Worm (Caenorhabditis elegans) whole organism, late embryonic: ENCODE measurements around the gene pgam-5.

ENCODE experiments used
- Y22D7AL.16 ChIP-seq: sonication (generic microtip); optimal IDR thresholded peaks from 2 replicates; lab custom pipeline; 2016; ENCODE audit warnings: missing genetic modification characterization, missing compliant biosample characterization
- ama-1 ChIP-seq: fragments of 150-350 bp; optimal IDR thresholded peaks from 2 replicates; lab custom pipeline; 2014
- ceh-14 ChIP-seq: sonication (generic microtip); optimal IDR thresholded peaks from 2 replicates; lab custom pipeline; 2016; ENCODE audit warnings: missing genotype, missing genetic modification characterization, missing compliant biosample characterization
- ceh-34 ChIP-seq: sonication (generic microtip); optimal IDR thresholded peaks from 2 replicates; lab custom pipeline; 2016; ENCODE audit warnings: mild to moderate bottlenecking, missing genetic modification characterization, missing compliant biosample characterization
- ceh-45 ChIP-seq: fragments of 200-800 bp; sonication (Bioruptor generic); IDR thresholded peaks from 2 replicates; pipeline ENCODE4 v1.3.6; 2022; ENCODE audit warnings: missing genetic modification reagents, missing genetic modification characterization, missing compliant biosample characterization
- ceh-48 ChIP-seq: sonication (generic microtip); optimal IDR thresholded peaks from 2 replicates; lab custom pipeline; 2016; ENCODE audit warnings: missing genetic modification characterization, inconsistent platforms, missing compliant biosample characterization
- ceh-6 ChIP-seq: fragments of 200-800 bp; sonication (Bioruptor generic); optimal IDR thresholded peaks from 2 replicates; lab custom pipeline; 2018; ENCODE audit warnings: mild to moderate bottlenecking, missing genetic modification characterization, missing compliant biosample characterization
- fax-1 ChIP-seq: sonication (generic microtip); optimal IDR thresholded peaks from 2 replicates; lab custom pipeline; 2016; ENCODE audit warnings: missing genotype, missing genetic modification characterization, missing compliant biosample characterization
- fkh-10 ChIP-seq: fragments of 150-350 bp; optimal IDR thresholded peaks from 2 replicates; lab custom pipeline; 2014; ENCODE audit warnings: missing biosample characterization, missing genetic modification reagents, missing genetic modification characterization
- hlh-6 ChIP-seq: sonication (generic microtip); optimal IDR thresholded peaks from 2 replicates; lab custom pipeline; 2016; ENCODE audit warnings: missing genotype, missing genetic modification characterization, missing compliant biosample characterization
- unc-55 ChIP-seq: sonication (generic microtip); optimal IDR thresholded peaks from 2 replicates; lab custom pipeline; 2017; ENCODE audit warnings: missing biosample characterization, missing genetic modification reagents, missing genetic modification characterization
- unc-86 ChIP-seq: sonication (generic microtip); optimal IDR thresholded peaks from 2 replicates; lab custom pipeline; 2016; ENCODE audit warnings: missing genetic modification characterization, missing compliant biosample characterization

DNA sequence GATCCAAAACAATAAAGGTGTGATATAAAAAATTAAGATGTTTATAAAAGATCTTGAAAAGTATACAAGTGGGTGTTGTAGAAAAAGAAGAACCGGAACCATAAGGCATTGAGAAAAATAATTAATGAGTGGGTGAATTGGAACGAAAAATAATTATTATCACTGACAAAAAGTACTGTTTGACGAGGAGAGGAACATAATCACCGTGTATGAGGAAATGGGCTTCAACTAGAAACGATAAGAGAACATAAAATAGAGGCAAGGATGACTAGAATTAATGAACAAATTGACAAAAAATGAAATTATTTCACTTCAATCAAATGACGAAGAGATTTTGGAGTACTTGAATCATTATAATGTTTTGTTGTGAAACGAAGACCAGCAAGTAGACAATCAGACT is 19.7 kb upstream of the pgam-5 start:
- no peak for TF ChIP-seq unc-86 (tag; lab: Kevin White, UChicago)
- no peak for TF ChIP-seq hlh-6 (tag; lab: Kevin White, UChicago)
- no peak for TF ChIP-seq ama-1 (lab: Kevin White, UChicago)
- TF ChIP-seq ceh-48 (tag; lab: Kevin White, UChicago): no peak
- no peak for TF ChIP-seq ceh-45
- TF ChIP-seq ceh-34 (tag; lab: Kevin White, UChicago): no peak
- no peak for TF ChIP-seq ceh-6
- no peak for TF ChIP-seq Y22D7AL.16 (tag; lab: Kevin White, UChicago)
- TF ChIP-seq unc-55: no peak
- no peak for TF ChIP-seq ceh-14 (tag; lab: Kevin White, UChicago)
- no peak for TF ChIP-seq fax-1
- no peak for TF ChIP-seq fkh-10 (GFP tag; lab: Kevin White, UChicago)
